Fruit fly (Drosophila melanogaster) Kc167 (cell line): ENCODE measurements around the gene CG10801.

ENCODE experiments used
- Myc ChIP-seq: fragments of >200 bp; optimal IDR thresholded peaks from 2 replicates; lab custom pipeline; 2017; ENCODE audit warnings: missing external identifiers
- Sin3A ChIP-seq: fragments of >200 bp; optimal IDR thresholded peaks from 2 replicates; lab custom pipeline; 2018; ENCODE audit warnings: missing external identifiers
- insv ChIP-seq: fragments of >200 bp; optimal IDR thresholded peaks from 3 replicates; lab custom pipeline; 2018; ENCODE audit warnings: missing external identifiers

- no peak for TF ChIP-seq insv (lab: Kevin White, UChicago)
- TF ChIP-seq Myc (lab: Kevin White, UChicago) = no peak
- TF ChIP-seq Sin3A (lab: Kevin White, UChicago) = no peak
Observed at dm6 chrX:3436183-3436582, 24.2 kb upstream of the CG10801 start.
